Fruit fly (Drosophila melanogaster) whole organism, wandering third instar larva: ENCODE results near the gene CG31221.

ENCODE experiments used
- CrebA ChIP-seq: fragments of 200-800 bp; sonication (Bioruptor generic); optimal IDR thresholded peaks from 2 replicates; lab custom pipeline; 2016; ENCODE audit warnings: missing biosample characterization, mild to moderate bottlenecking, missing genetic modification characterization, borderline replicate concordance
- Sp1 ChIP-seq: fragments of 200-800 bp; sonication (Bioruptor generic); optimal IDR thresholded peaks from 3 replicates; lab custom pipeline; 2019; ENCODE audit warnings: missing biosample characterization, mild to moderate bottlenecking, missing genetic modification characterization, moderate library complexity
- woc ChIP-seq: sonication (Bioruptor generic); optimal IDR thresholded peaks from 2 replicates; lab custom pipeline; 2016; ENCODE audit warnings: missing biosample characterization, mild to moderate bottlenecking, missing genetic modification characterization

DNA sequence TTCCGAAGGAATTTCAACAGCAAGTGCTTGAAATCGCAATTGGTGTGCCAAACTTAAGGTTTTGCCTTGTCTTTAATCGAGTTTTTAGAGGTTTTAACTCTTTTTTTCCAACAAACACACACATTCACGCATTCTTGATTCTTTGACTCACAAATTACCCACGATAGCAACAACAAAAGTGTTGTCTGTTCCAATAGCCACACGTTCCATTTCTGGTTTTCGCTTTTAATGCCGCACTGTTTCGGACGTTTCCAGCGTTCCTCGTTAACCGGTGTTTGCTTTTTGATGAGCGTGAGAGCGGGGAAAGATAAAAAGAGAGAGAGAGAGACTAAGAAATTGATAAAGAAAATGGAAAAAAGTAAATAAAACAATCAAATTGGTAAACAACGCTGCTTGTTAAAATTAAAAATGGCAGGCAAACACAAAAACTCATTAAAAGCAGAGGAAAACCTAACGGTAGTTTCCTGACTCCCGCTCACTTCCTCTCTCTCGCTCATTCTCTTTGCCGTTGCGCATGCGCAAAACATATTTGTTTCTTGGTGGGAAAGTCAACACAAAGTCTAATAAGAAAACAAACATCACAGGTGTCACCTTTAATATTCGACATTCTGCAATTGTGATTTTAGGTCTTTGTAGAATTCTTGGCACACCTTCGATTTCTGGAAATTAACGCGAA is 51.5 kb downstream of the CG31221 start:
- no peak for TF ChIP-seq CrebA
- no peak for TF ChIP-seq Sp1 (GFP tag; lab: Kevin White, UChicago)
- TF ChIP-seq woc (GFP tag; lab: Kevin White, UChicago): no peak
